Worm (Caenorhabditis elegans): ENCODE data around the gene hil-2.

- TF ChIP-seq W03F9.2 (tag; optimal IDR thresholded peaks at IDR 0.05) (no peak), dao-5 (tag; optimal IDR thresholded peaks at IDR 0.05) (no peak), him-1 (tag; optimal IDR thresholded peaks at IDR 0.05) (no peak)
Measured at ce11 chrIV:6248486-6248885, 45.6 kb upstream of the hil-2 start, which contains the start of gene acox-3.

All from whole organism, L4/young adult.